Worm (Caenorhabditis elegans) whole organism, L4 larva: ENCODE measurements around the gene bath-3.
A peak's percentile ranks its signal among the peaks of the same experiment; 100 is the strongest.

Experiments used
- F10B5.3 ChIP-seq: sonication (generic microtip); optimal IDR thresholded peaks from 2 replicates; lab custom pipeline; 2016; ENCODE audit warnings: mild to moderate bottlenecking, missing genetic modification characterization, missing compliant biosample characterization
- F37D6.2 ChIP-seq: sonication (generic microtip); optimal IDR thresholded peaks from 2 replicates; lab custom pipeline; 2016; ENCODE audit warnings: mild to moderate bottlenecking, missing genetic modification characterization, missing compliant biosample characterization
- F49E8.2 ChIP-seq: sonication (generic microtip); optimal IDR thresholded peaks from 2 replicates; lab custom pipeline; 2016; ENCODE audit warnings: missing compliant biosample characterization, mild to moderate bottlenecking, missing genetic modification characterization, borderline replicate concordance
- T20F7.1 ChIP-seq: fragments of 200-800 bp; sonication (Bioruptor generic); optimal IDR thresholded peaks from 2 replicates; lab custom pipeline; 2018; ENCODE audit warnings: mild to moderate bottlenecking, missing genetic modification characterization, missing compliant biosample characterization
- T26A8.4 ChIP-seq: fragments of 200-800 bp; sonication (Bioruptor generic); IDR thresholded peaks from 2 replicates; pipeline ENCODE4 v1.3.6; 2022; ENCODE audit warnings: missing genetic modification characterization, missing compliant biosample characterization
- aly-2 ChIP-seq: sonication (generic microtip); optimal IDR thresholded peaks from 2 replicates; lab custom pipeline; 2018; ENCODE audit warnings: missing biosample characterization, missing genetic modification characterization
- ces-1 ChIP-seq: fragments of 150-350 bp; sonication (generic microtip); optimal IDR thresholded peaks from 4 replicates; lab custom pipeline; 2014; ENCODE audit warnings: missing biosample characterization, missing genetic modification reagents, missing genetic modification characterization
- cey-2 ChIP-seq: sonication (generic microtip); optimal IDR thresholded peaks from 3 replicates; lab custom pipeline; 2017; ENCODE audit warnings: missing genetic modification characterization, mild to moderate bottlenecking, missing compliant biosample characterization, antibody characterized with exemption, borderline replicate concordance; ENCODE audit not compliant: insufficient read depth
- daf-16 ChIP-seq, 3 experiments: sonication (generic microtip); optimal IDR thresholded peaks; 2 replicates each; lab custom pipeline; 2016 to 2017; ENCODE audit warnings: missing genetic modification characterization in 3 of 3, missing genetic modification reagents in 3 of 3, mild to moderate bottlenecking in 2 of 3, missing compliant biosample characterization in 2 of 3, missing biosample characterization in 1 of 3, moderate library complexity in 1 of 3
- daf-8 ChIP-seq: fragments of 200-800 bp; sonication (Bioruptor generic); IDR thresholded peaks from 2 replicates; pipeline ENCODE4 v1.3.6; 2022; ENCODE audit warnings: missing genetic modification characterization, missing compliant biosample characterization
- dpl-1 ChIP-seq: fragments of 150-350 bp; optimal IDR thresholded peaks from 2 replicates; lab custom pipeline; 2014; ENCODE audit warnings: missing biosample characterization, missing genetic modification reagents, missing genetic modification characterization
- duxl-1 ChIP-seq: sonication (generic microtip); optimal IDR thresholded peaks from 2 replicates; lab custom pipeline; 2016; ENCODE audit warnings: mild to moderate bottlenecking, missing genetic modification characterization, moderate library complexity, missing compliant biosample characterization; ENCODE audit not compliant: poor library complexity
- egl-43 ChIP-seq: fragments of 200-800 bp; sonication (Bioruptor generic); IDR thresholded peaks from 2 replicates; pipeline ENCODE4 v1.3.6; 2022; ENCODE audit warnings: missing genetic modification reagents, missing genetic modification characterization, missing compliant biosample characterization
- hlh-11 ChIP-seq: fragments of 200-800 bp; sonication (Bioruptor generic); optimal IDR thresholded peaks from 2 replicates; lab custom pipeline; 2018; ENCODE audit warnings: mild to moderate bottlenecking, missing genetic modification characterization, missing compliant biosample characterization
- hlh-30 ChIP-seq: sonication (generic microtip); optimal IDR thresholded peaks from 2 replicates; lab custom pipeline; 2017; ENCODE audit warnings: antibody characterized with exemption, mild to moderate bottlenecking, missing genetic modification characterization, missing compliant biosample characterization; ENCODE audit not compliant: insufficient read depth
- jun-1 ChIP-seq: fragments of 150-350 bp; optimal IDR thresholded peaks from 2 replicates; lab custom pipeline; 2014; ENCODE audit warnings: missing biosample characterization, missing genetic modification reagents, missing genetic modification characterization
- lim-7 ChIP-seq: fragments of 200-800 bp; sonication (Bioruptor generic); IDR thresholded peaks from 2 replicates; pipeline ENCODE4 v1.3.6; 2022; ENCODE audit warnings: missing genetic modification characterization, missing compliant biosample characterization
- lin-1 ChIP-seq: fragments of 200-800 bp; sonication (Bioruptor generic); IDR thresholded peaks from 2 replicates; pipeline ENCODE4 v1.3.6; 2022; ENCODE audit warnings: missing genetic modification reagents, missing genetic modification characterization, missing compliant biosample characterization
- lin-13 ChIP-seq: fragments of 150-350 bp; optimal IDR thresholded peaks from 2 replicates; lab custom pipeline; 2014; ENCODE audit warnings: missing biosample characterization, missing genetic modification reagents, missing genetic modification characterization
- lin-15B ChIP-seq: fragments of 150-350 bp; sonication (generic microtip); optimal IDR thresholded peaks from 3 replicates; lab custom pipeline; 2014; ENCODE audit warnings: missing biosample characterization, missing genetic modification characterization
- lin-29 ChIP-seq: fragments of 200-800 bp; sonication (Bioruptor generic); IDR thresholded peaks from 2 replicates; pipeline ENCODE4 v1.3.6; 2022; ENCODE audit warnings: missing genetic modification reagents, missing genetic modification characterization, missing compliant biosample characterization
- madf-5 ChIP-seq, 2 experiments: fragments of 200-800 bp; sonication (Bioruptor generic); IDR thresholded peaks; 2 replicates each; pipeline ENCODE4 v1.3.6; 2022; ENCODE audit warnings: missing compliant biosample characterization in 2 of 2, missing genetic modification characterization in 2 of 2
- mes-2 ChIP-seq: sonication (generic microtip); optimal IDR thresholded peaks from 2 replicates; lab custom pipeline; 2016; ENCODE audit warnings: missing genotype, mild to moderate bottlenecking, missing genetic modification characterization, missing compliant biosample characterization; ENCODE audit not compliant: poor library complexity, severe bottlenecking
- mxl-2 ChIP-seq: fragments of 200-800 bp; sonication (Bioruptor generic); conservative IDR thresholded peaks from 2 replicates; pipeline ENCODE4 v1.3.6; 2022; ENCODE audit warnings: missing genetic modification reagents, missing genetic modification characterization, missing compliant biosample characterization
- mxl-3 ChIP-seq: fragments of 200-800 bp; sonication (Bioruptor generic); optimal IDR thresholded peaks from 2 replicates; lab custom pipeline; 2018; ENCODE audit warnings: mild to moderate bottlenecking, missing genetic modification characterization, missing compliant biosample characterization
- nhr-10 ChIP-seq: fragments of 150-350 bp; optimal IDR thresholded peaks from 2 replicates; lab custom pipeline; 2014; ENCODE audit warnings: missing biosample characterization, missing genetic modification characterization
- nhr-102 ChIP-seq: sonication (generic microtip); optimal IDR thresholded peaks from 2 replicates; lab custom pipeline; 2016; ENCODE audit warnings: mild to moderate bottlenecking, missing genetic modification characterization, moderate library complexity, missing compliant biosample characterization
- nhr-111 ChIP-seq: fragments of 200-800 bp; sonication (Bioruptor generic); optimal IDR thresholded peaks from 2 replicates; lab custom pipeline; 2018; ENCODE audit warnings: mild to moderate bottlenecking, missing genetic modification characterization, missing compliant biosample characterization
- nhr-25 ChIP-seq: sonication (generic microtip); optimal IDR thresholded peaks from 2 replicates; lab custom pipeline; 2017; ENCODE audit warnings: missing genetic modification characterization, mild to moderate bottlenecking, missing compliant biosample characterization, antibody characterized with exemption, moderate library complexity, borderline replicate concordance; ENCODE audit not compliant: insufficient read depth
- nhr-28 ChIP-seq: fragments of 150-350 bp; optimal IDR thresholded peaks from 2 replicates; lab custom pipeline; 2014; ENCODE audit warnings: missing biosample characterization, missing genetic modification characterization
- nhr-77 ChIP-seq: fragments of 150-350 bp; optimal IDR thresholded peaks from 2 replicates; lab custom pipeline; 2014; ENCODE audit warnings: missing biosample characterization, missing genetic modification characterization
- saeg-2 ChIP-seq: fragments of 200-800 bp; sonication (Bioruptor generic); IDR thresholded peaks from 2 replicates; pipeline ENCODE4 v1.3.6; 2022; ENCODE audit warnings: missing genetic modification reagents, missing genetic modification characterization, missing compliant biosample characterization
- sdz-12 ChIP-seq: fragments of 200-800 bp; sonication (Bioruptor generic); optimal IDR thresholded peaks from 2 replicates; lab custom pipeline; 2018; ENCODE audit warnings: mild to moderate bottlenecking, missing genetic modification characterization, missing compliant biosample characterization
- set-16 ChIP-seq: fragments of 200-800 bp; sonication (Bioruptor generic); IDR thresholded peaks from 2 replicates; pipeline ENCODE4 v1.3.6; 2022; ENCODE audit warnings: missing genetic modification reagents, missing genetic modification characterization, missing compliant biosample characterization
- unc-130 ChIP-seq: sonication (generic microtip); optimal IDR thresholded peaks from 2 replicates; lab custom pipeline; 2016; ENCODE audit warnings: missing genetic modification reagents, missing genetic modification characterization, missing compliant biosample characterization
- unc-39 ChIP-seq: sonication (generic microtip); optimal IDR thresholded peaks from 2 replicates; lab custom pipeline; 2017; ENCODE audit warnings: missing biosample characterization, missing genetic modification characterization
- unc-62 ChIP-seq, 3 experiments: fragments of 150-350 bp in 1 of 3; sonication (generic microtip); optimal IDR thresholded peaks in 2 of 3; peaks in 1 of 3; 1 replicate in 1 of 3; 2 replicates in 2 of 3; lab custom pipeline; 2014 to 2017; ENCODE audit warnings: missing biosample characterization in 3 of 3, missing genetic modification characterization in 3 of 3, missing genetic modification reagents in 3 of 3, missing genotype in 1 of 3
- vab-7 ChIP-seq: fragments of 200-800 bp; sonication (Bioruptor generic); IDR thresholded peaks from 2 replicates; pipeline ENCODE4 v1.3.6; 2022; ENCODE audit warnings: missing genetic modification reagents, missing genetic modification characterization, missing compliant biosample characterization
- ztf-11 ChIP-seq: fragments of 150-350 bp; optimal IDR thresholded peaks from 2 replicates; lab custom pipeline; 2014; ENCODE audit warnings: missing biosample characterization, missing genetic modification characterization

Gene bath-3

DNA sequence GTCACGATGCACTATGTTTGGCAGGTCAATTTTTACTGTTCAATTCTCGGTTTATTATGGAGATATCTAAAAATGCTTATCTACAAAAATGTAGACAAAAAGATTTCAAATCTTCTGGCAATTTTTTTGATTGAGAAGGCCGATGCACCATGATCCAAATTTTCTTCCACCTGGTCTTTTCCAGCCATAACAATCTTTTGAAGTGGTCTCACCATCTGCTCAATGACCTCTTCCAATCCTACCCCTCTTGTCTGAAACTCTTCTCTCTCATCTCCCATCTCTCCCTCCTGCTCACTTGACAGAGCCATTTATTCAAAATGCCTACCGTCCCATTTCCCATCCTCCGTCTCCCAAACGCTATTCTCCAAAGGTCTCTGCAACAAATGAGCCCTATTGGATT lies 21.1 kb upstream of the bath-3 start, which contains the start of gene fbxb-35:
fbxb-35 (plus strand) TSS at position 301 of the 400 bp plus-strand sequence.
- TF ChIP-seq aly-2 (tag; lab: Kevin White, UChicago) (no peak), ztf-11 (tag; lab: Kevin White, UChicago) (no peak), jun-1 (no peak), mxl-2 (GFP tag; lab: Robert Waterston, UW) (no peak), lin-1 (GFP tag; lab: Robert Waterston, UW) (no peak), cey-2 (tag; lab: Kevin White, UChicago) (no peak), nhr-111 (no peak), mxl-3 (GFP tag; lab: Kevin White, UChicago) (no peak), T26A8.4 (GFP tag; lab: Robert Waterston, UW) (no peak), nhr-77 (tag; lab: Kevin White, UChicago) (no peak), dpl-1 (GFP tag; lab: Kevin White, UChicago) (no peak)

DNA sequence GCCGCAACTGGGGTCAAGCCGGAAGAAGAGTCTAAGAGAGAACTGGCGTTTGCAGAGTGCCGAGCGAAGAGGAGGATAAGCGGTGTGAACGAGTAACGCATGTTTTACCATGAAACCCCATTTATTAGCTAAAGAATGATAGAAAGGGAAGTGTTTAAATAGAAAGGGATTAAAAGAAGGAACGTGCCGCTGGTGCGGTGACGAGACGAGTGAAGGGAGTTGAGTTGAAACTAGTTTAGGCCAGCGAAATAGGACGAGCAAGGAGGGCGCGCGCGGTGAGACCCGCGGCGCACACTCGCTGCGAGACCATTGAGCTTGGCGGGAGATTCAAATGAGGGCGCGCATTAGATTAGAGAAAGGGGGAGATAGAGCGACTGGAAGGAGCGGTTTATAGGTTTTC lies 16.3 kb upstream of the bath-3 start, which contains the start of gene math-1:
math-1 (minus strand) TSS at position 101 of the 400 bp plus-strand sequence.
- peak; percentile 51; the same call in 1 of the 2 replicates for TF ChIP-seq set-16 (GFP tag; lab: Robert Waterston, UW)

DNA sequence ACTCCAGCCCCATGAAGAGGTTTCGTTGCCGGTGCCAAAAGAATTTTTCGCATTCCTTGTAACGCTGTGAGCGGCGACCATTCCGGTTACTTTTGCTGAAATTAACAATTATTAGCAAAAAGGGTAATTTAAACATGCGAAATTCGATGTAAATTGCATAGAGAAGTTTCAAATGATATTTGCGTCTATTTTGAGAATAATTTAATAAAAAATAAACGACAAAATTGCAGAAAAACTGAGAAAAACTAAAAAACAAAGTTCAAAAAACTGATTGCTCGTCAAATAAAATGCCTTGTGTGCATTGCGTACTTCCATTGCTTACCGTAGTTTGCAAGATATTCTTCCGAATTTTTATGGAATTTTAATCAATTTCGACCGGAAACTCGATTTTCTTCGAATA lies 15.2 kb upstream of the bath-3 start, which contains the start of gene bath-24:
bath-24 (minus strand) TSS at position 101 of the 400 bp plus-strand sequence.
- no peak for TF ChIP-seq vab-7 (GFP tag; lab: Robert Waterston, UW)

DNA sequence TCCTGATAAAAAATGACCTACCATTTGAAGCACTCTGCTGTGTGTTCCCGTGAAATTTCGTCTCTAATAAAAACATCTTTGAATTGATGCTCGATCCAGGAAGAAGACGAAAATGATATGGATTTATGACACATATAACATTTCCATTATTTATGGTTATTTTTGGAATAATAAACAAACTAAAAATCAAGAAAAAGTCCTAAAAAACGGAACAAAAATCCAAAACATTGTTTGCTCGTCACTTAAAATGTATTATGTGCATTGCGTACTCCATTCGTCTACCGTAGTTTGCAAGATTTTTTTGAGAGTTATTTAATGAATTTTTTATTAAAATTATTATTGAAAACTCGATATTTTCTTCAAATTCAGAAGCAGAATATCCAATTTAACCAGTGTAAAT lies 12.2 kb upstream of the bath-3 start, which contains the start of gene bath-20:
bath-20 (minus strand) TSS at position 101 of the 400 bp plus-strand sequence.
- TF ChIP-seq F49E8.2 (tag; lab: Kevin White, UChicago) (no peak), lin-13 (GFP tag; lab: Kevin White, UChicago) (no peak), vab-7 (GFP tag; lab: Robert Waterston, UW) (no peak)

DNA sequence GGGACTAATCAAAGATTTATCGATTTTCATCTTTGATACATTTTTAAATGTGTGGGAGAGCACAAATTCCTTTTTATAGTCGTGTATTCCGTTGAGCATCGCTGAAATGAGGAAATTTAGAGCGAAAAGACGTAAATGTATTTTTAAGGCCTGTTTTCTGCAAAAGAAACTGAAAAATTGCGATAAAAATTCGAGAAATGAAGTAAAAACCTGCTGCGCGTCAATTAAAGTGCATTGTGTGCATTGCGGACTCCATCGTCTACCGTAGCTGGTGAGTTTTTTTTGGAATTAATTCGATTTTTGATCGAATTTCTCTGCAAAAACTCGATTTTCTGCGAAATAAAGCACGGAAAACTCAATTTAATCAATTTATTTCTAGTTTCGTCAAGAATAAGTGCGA lies 9.0 kb upstream of the bath-3 start, which contains the start of gene bath-19:
bath-19 (minus strand) TSS at position 101 of the 400 bp plus-strand sequence.
- no peak for TF ChIP-seq T20F7.1 (GFP tag; lab: Kevin White, UChicago)
- no peak for TF ChIP-seq lin-15B (tag; lab: Kevin White, UChicago)
- no peak for TF ChIP-seq lim-7 (GFP tag; lab: Robert Waterston, UW)
- TF ChIP-seq mes-2, result no peak
- TF ChIP-seq daf-8, result no peak
- no peak for TF ChIP-seq unc-130 (GFP tag; lab: Kevin White, UChicago)
- TF ChIP-seq duxl-1 (tag; lab: Kevin White, UChicago), result no peak
- TF ChIP-seq ces-1 (GFP tag; lab: Kevin White, UChicago), result no peak
- no peak for TF ChIP-seq unc-62 (GFP tag; optimal IDR thresholded peaks at IDR 0.05 in 1 of 2; lab: Kevin White, UChicago)
- no peak for TF ChIP-seq unc-62 (tag; optimal IDR thresholded peaks at IDR 0.05; lab: Kevin White, UChicago)
- no peak for TF ChIP-seq nhr-28 (tag; lab: Kevin White, UChicago)
- TF ChIP-seq hlh-11 (tag; lab: Kevin White, UChicago), result no peak
- no peak for TF ChIP-seq sdz-12 (GFP tag; lab: Kevin White, UChicago)

DNA sequence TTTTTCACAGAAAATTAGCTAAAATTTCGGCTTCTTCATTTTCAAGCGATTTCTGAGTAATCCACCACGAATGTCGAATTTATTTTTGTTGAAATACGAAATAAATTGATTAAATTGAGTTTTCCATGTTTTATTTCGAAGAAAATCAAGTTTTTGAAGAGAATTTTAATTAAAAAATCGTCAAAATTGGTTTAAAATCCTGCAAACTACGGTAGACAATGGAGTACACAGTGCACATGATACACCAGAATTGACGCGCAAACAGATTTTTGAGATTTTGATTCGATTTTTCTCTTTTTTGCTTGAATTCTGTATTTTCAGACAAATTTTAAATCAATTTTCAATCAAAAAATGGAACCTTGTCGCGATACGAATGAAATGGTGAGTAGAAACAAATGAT lies 3.0 kb upstream of the bath-3 start, which contains the start of gene F59H6.14:
F59H6.14 (plus strand) TSS at position 301 of the 400 bp plus-strand sequence.
- TF ChIP-seq lin-29 (GFP tag; lab: Robert Waterston, UW), result no peak
- TF ChIP-seq egl-43 (GFP tag; lab: Robert Waterston, UW), result no peak
- TF ChIP-seq hlh-30 (tag; lab: Kevin White, UChicago), result no peak
- TF ChIP-seq nhr-102 (tag; lab: Kevin White, UChicago), result no peak
- TF ChIP-seq unc-39 (tag; lab: Kevin White, UChicago), result no peak
- no peak for TF ChIP-seq lin-1 (GFP tag; lab: Robert Waterston, UW)
- TF ChIP-seq F10B5.3 (tag; lab: Kevin White, UChicago), result no peak
- TF ChIP-seq ces-1 (GFP tag; lab: Kevin White, UChicago), result no peak
- TF ChIP-seq madf-5 (GFP tag; IDR thresholded peaks at IDR 0.05; lab: Robert Waterston, UW), result no peak
- no peak for TF ChIP-seq F37D6.2 (tag; lab: Kevin White, UChicago)
- TF ChIP-seq dpl-1 (GFP tag; lab: Kevin White, UChicago), result no peak
- TF ChIP-seq nhr-10 (tag; lab: Kevin White, UChicago), result no peak
- no peak for TF ChIP-seq nhr-25 (tag; lab: Kevin White, UChicago)
- no peak for TF ChIP-seq saeg-2 (GFP tag; lab: Robert Waterston, UW)
- no peak for TF ChIP-seq daf-16 (GFP tag; optimal IDR thresholded peaks at IDR 0.05; lab: Kevin White, UChicago)
- TF ChIP-seq daf-16 (tag; optimal IDR thresholded peaks at IDR 0.05; lab: Kevin White, UChicago), result no peak
- no peak for TF ChIP-seq lim-7 (GFP tag; lab: Robert Waterston, UW)
